Fruit fly (Drosophila melanogaster) whole organism: ENCODE data around the gene CG12105.

Experiments used
- CG8478 ChIP-seq: fragments of >200 bp; optimal IDR thresholded peaks from 2 replicates; lab custom pipeline; 2018; ENCODE audit warnings: inconsistent platforms
- Dll ChIP-seq: fragments of >200 bp; optimal IDR thresholded peaks from 2 replicates; lab custom pipeline; 2017
- EcR ChIP-seq, 2 experiments: fragments of >200 bp; optimal IDR thresholded peaks; 2 replicates each; lab custom pipeline; 2017; ENCODE audit warnings: missing biosample characterization in 2 of 2, missing genetic modification characterization in 2 of 2, missing genetic modification reagents in 2 of 2
- pan ChIP-seq: fragments of >200 bp; optimal IDR thresholded peaks from 2 replicates; lab custom pipeline; 2017
- psq ChIP-seq: fragments of >200 bp; optimal IDR thresholded peaks from 2 replicates; lab custom pipeline; 2017
- usp ChIP-seq: fragments of >200 bp; optimal IDR thresholded peaks from 2 replicates; lab custom pipeline; 2017; ENCODE audit warnings: missing biosample characterization, missing genetic modification characterization, mixed read lengths

DNA sequence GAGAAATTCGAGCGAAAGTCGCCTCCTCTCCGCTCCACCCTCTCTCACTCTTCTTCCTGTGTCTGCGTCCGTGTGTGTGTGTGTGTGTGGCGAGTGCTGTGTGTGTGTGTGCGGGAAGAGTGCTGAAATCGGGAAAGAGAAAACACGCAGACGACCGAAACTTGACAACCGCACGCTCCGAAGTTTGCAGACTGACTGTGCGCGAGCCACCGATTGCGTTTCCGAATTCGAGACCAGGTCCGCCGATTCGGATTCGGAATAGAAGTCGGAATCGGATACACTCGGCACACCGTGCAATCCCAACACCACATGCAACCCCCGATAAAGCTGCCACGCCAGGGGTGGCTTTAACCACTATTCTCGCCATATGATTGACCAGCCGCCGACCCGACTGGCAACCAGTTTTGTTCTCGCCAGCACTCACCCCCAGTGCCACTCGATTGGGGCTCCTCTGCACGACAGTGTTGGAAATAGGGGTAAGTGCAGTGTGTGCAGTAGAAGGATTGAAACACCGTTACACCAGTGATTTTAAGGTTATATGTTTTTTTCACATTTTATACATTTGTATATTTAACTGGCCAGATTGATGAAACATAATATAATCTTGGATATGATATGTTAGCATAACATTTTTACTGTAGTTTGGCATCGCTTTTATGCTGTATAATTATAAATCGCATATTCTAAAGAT is 12.7 kb upstream of the CG12105 start, which contains the start of gene CG13928:
- TF ChIP-seq usp (GFP tag; lab: Kevin White, UChicago): no peak
- TF ChIP-seq CG8478: no peak
- no peak for TF ChIP-seq EcR (GFP tag; optimal IDR thresholded peaks at IDR 0.05; lab: Kevin White, UChicago)
- TF ChIP-seq psq: no peak
- no peak for TF ChIP-seq pan
- no peak for TF ChIP-seq Dll
